Worm (Caenorhabditis elegans) whole organism, early embryonic: Measurements from ENCODE around the gene nlp-64.
"Not testable (repeated sequence)": the region's sequence is repeated elsewhere in the genome, so short reads cannot be mapped to it uniquely, and the experiment has no call there.

ENCODE experiments used
- F13C5.2 ChIP-seq: sonication (generic microtip); optimal IDR thresholded peaks from 2 replicates; lab custom pipeline; 2017; ENCODE audit warnings: mild to moderate bottlenecking, missing genetic modification characterization, inconsistent platforms, missing compliant biosample characterization
- ama-1 ChIP-seq: fragments of 150-350 bp; optimal IDR thresholded peaks from 2 replicates; lab custom pipeline; 2014
- ceh-36 ChIP-seq: sonication (generic microtip); optimal IDR thresholded peaks from 2 replicates; lab custom pipeline; 2016; ENCODE audit warnings: missing genetic modification characterization, inconsistent platforms, missing compliant biosample characterization

- TF ChIP-seq F13C5.2; ceh-36 (tag; lab: Kevin White, UChicago); ama-1: not testable (repeated sequence)
Observed at ce11 chrX:273912-274311, 37.2 kb downstream of the nlp-64 start, which contains the start of gene Y108F1.5.
